Worm (Caenorhabditis elegans) whole organism, young adult: ENCODE results near the gene F31E3.12.

ENCODE experiments used
- B0336.3 ChIP-seq: fragments of 200-800 bp; sonication (Bioruptor generic); IDR thresholded peaks from 2 replicates; pipeline ENCODE4 v1.3.6; 2022; ENCODE audit warnings: missing genetic modification characterization, missing compliant biosample characterization
- F49E8.2 ChIP-seq: sonication (generic microtip); optimal IDR thresholded peaks from 3 replicates; lab custom pipeline; 2017; ENCODE audit warnings: missing genetic modification characterization, mild to moderate bottlenecking, missing compliant biosample characterization, antibody characterized with exemption, moderate library complexity; ENCODE audit not compliant: insufficient read depth
- F52B5.7 ChIP-seq: sonication (generic microtip); optimal IDR thresholded peaks from 2 replicates; lab custom pipeline; 2016; ENCODE audit warnings: mild to moderate bottlenecking, missing genetic modification characterization, missing compliant biosample characterization
- K11D2.4 ChIP-seq: fragments of 200-800 bp; sonication (Bioruptor generic); IDR thresholded peaks from 2 replicates; pipeline ENCODE4 v1.3.6; 2022; ENCODE audit warnings: missing genetic modification reagents, missing genetic modification characterization, missing compliant biosample characterization
- T26A5.8 ChIP-seq: sonication (generic microtip); optimal IDR thresholded peaks from 2 replicates; lab custom pipeline; 2016; ENCODE audit warnings: missing genetic modification characterization, missing compliant biosample characterization
- ama-1 ChIP-seq, 3 experiments: fragments of 150-350 bp in 1 of 3; sonication (generic microtip) in 2 of 3; optimal IDR thresholded peaks; 2 replicates each; lab custom pipeline; 2014 to 2018; ENCODE audit warnings: missing biosample characterization in 2 of 3, missing genetic modification characterization in 2 of 3, missing genetic modification reagents in 2 of 3
- attf-3 ChIP-seq: fragments of 200-800 bp; sonication (Bioruptor generic); conservative IDR thresholded peaks from 2 replicates; pipeline ENCODE4 v1.3.6; 2022; ENCODE audit warnings: missing genetic modification reagents, missing genetic modification characterization, missing compliant biosample characterization
- bed-2 ChIP-seq: fragments of 200-800 bp; sonication (Bioruptor generic); IDR thresholded peaks from 2 replicates; pipeline ENCODE4 v1.3.6; 2022; ENCODE audit warnings: missing genetic modification reagents, missing genetic modification characterization, missing compliant biosample characterization
- ceh-27 ChIP-seq: fragments of 200-800 bp; sonication (Bioruptor generic); optimal IDR thresholded peaks from 2 replicates; lab custom pipeline; 2018; ENCODE audit warnings: mild to moderate bottlenecking, missing genetic modification characterization, moderate library complexity, missing compliant biosample characterization
- lin-40 ChIP-seq: sonication (generic microtip); optimal IDR thresholded peaks from 2 replicates; lab custom pipeline; 2016; ENCODE audit warnings: missing genetic modification characterization, mild to moderate bottlenecking, missing compliant biosample characterization, missing genotype, missing genetic modification reagents
- nhr-27 ChIP-seq: fragments of 200-800 bp; sonication (Bioruptor generic); optimal IDR thresholded peaks from 2 replicates; lab custom pipeline; 2018; ENCODE audit warnings: mild to moderate bottlenecking, missing genetic modification characterization, moderate library complexity, missing compliant biosample characterization
- sea-2 ChIP-seq: fragments of 200-800 bp; sonication (Bioruptor generic); IDR thresholded peaks from 2 replicates; pipeline ENCODE4 v1.3.6; 2022; ENCODE audit warnings: missing genetic modification characterization, missing compliant biosample characterization
- snpc-4 ChIP-seq, 5 experiments: fragments of 150-350 bp in 1 of 5; sonication (generic microtip) in 4 of 5; optimal IDR thresholded peaks; 2 replicates each; lab custom pipeline; 2014 to 2018; ENCODE audit warnings: missing genetic modification characterization in 5 of 5, missing biosample characterization in 3 of 5, antibody characterized with exemption in 2 of 5, mild to moderate bottlenecking in 2 of 5, missing compliant biosample characterization in 2 of 5, missing genotype in 2 of 5, moderate library complexity in 2 of 5, missing genetic modification reagents in 1 of 5
- unc-130 ChIP-seq: sonication (generic microtip); optimal IDR thresholded peaks from 2 replicates; lab custom pipeline; 2016; ENCODE audit warnings: missing genetic modification reagents, missing genetic modification characterization, missing compliant biosample characterization

- TF ChIP-seq B0336.3 (GFP tag; lab: Robert Waterston, UW) (no peak), T26A5.8 (tag; lab: Kevin White, UChicago) (no peak), bed-2 (GFP tag; lab: Robert Waterston, UW) (no peak), nhr-27 (no peak), F52B5.7 (no peak), unc-130 (GFP tag; lab: Kevin White, UChicago) (no peak), attf-3 (no peak), lin-40 (tag; lab: Kevin White, UChicago) (no peak), ceh-27 (GFP tag; lab: Kevin White, UChicago) (no peak), snpc-4 (GFP tag; optimal IDR thresholded peaks at IDR 0.05; lab: Kevin White, UChicago) (no peak), snpc-4 (tag; optimal IDR thresholded peaks at IDR 0.05; lab: Kevin White, UChicago) (no peak), ama-1 (optimal IDR thresholded peaks at IDR 0.05; lab: Kevin White, UChicago) (no peak), ama-1 (GFP tag; optimal IDR thresholded peaks at IDR 0.05; lab: Kevin White, UChicago) (no peak), sea-2 (GFP tag; lab: Robert Waterston, UW) (no peak), K11D2.4 (GFP tag; lab: Robert Waterston, UW) (no peak), F49E8.2 (no peak)
Observed at ce11 chrIII:7008836-7009235, 39.6 kb downstream of the F31E3.12 start, which contains the start of gene lgc-38.
